Fruit fly (Drosophila melanogaster) whole organism, embryonic: ENCODE results near the gene RabX6.

Experiments
- Adf1 ChIP-seq: fragments of 200-800 bp; sonication (Bioruptor generic); IDR thresholded peaks from 2 replicates; pipeline ENCODE4 v1.3.6; 2022; ENCODE audit warnings: missing biosample characterization, missing genetic modification characterization
- B-H1 ChIP-seq: fragments of 200-800 bp; sonication (Bioruptor generic); IDR thresholded peaks from 3 replicates; pipeline ENCODE4 v1.3.6; 2022; ENCODE audit warnings: missing biosample characterization, missing genetic modification characterization
- CG10209 ChIP-seq: fragments of 200-800 bp; sonication (Bioruptor generic); optimal IDR thresholded peaks from 3 replicates; lab custom pipeline; 2017; ENCODE audit warnings: missing biosample characterization, mild to moderate bottlenecking, missing genetic modification characterization, missing genetic modification reagents
- CG11696 ChIP-seq: fragments of 200-800 bp; sonication (Bioruptor generic); IDR thresholded peaks from 2 replicates; pipeline ENCODE4 v1.3.6; 2022; ENCODE audit warnings: missing biosample characterization, missing genetic modification characterization
- CG11723 ChIP-seq: fragments of 200-800 bp; sonication (Bioruptor generic); optimal IDR thresholded peaks from 2 replicates; lab custom pipeline; 2017; ENCODE audit warnings: missing biosample characterization, mild to moderate bottlenecking, missing genetic modification characterization
- CG12104 ChIP-seq: fragments of 200-800 bp; sonication (Bioruptor generic); optimal IDR thresholded peaks from 3 replicates; lab custom pipeline; 2016; ENCODE audit warnings: missing biosample characterization, missing genetic modification characterization
- CG12769 ChIP-seq: fragments of 200-800 bp; sonication (Bioruptor generic); optimal IDR thresholded peaks from 2 replicates; lab custom pipeline; 2019; ENCODE audit warnings: missing biosample characterization, mild to moderate bottlenecking, missing genetic modification characterization, moderate library complexity
- CG13424 ChIP-seq: fragments of 200-800 bp; sonication (Bioruptor generic); optimal IDR thresholded peaks from 2 replicates; lab custom pipeline; 2019; ENCODE audit warnings: missing biosample characterization, mild to moderate bottlenecking, missing genetic modification characterization, moderate library complexity
- CG14667 ChIP-seq: fragments of 200-800 bp; sonication (Bioruptor generic); IDR thresholded peaks from 2 replicates; pipeline ENCODE4 v1.3.6; 2022; ENCODE audit warnings: missing biosample characterization, missing genetic modification characterization
- CG15601 ChIP-seq: fragments of 200-800 bp; sonication (Bioruptor generic); optimal IDR thresholded peaks from 3 replicates; lab custom pipeline; 2019; ENCODE audit warnings: missing biosample characterization, mild to moderate bottlenecking, missing genetic modification characterization, moderate library complexity
- CG2202 ChIP-seq: fragments of 200-800 bp; sonication (Bioruptor generic); optimal IDR thresholded peaks from 2 replicates; lab custom pipeline; 2018; ENCODE audit warnings: missing biosample characterization, mild to moderate bottlenecking, missing genetic modification characterization
- CG33213 ChIP-seq: fragments of 200-800 bp; sonication (Bioruptor generic); optimal IDR thresholded peaks from 3 replicates; lab custom pipeline; 2016; ENCODE audit warnings: missing biosample characterization, missing genetic modification characterization
- CG4360 ChIP-seq: fragments of 200-800 bp; sonication (Bioruptor generic); IDR thresholded peaks from 2 replicates; pipeline ENCODE4 v1.3.6; 2022; ENCODE audit warnings: missing biosample characterization, missing genetic modification characterization
- CG6765 ChIP-seq: fragments of 200-800 bp; sonication (Bioruptor generic); optimal IDR thresholded peaks from 3 replicates; lab custom pipeline; 2017; ENCODE audit warnings: missing biosample characterization, mild to moderate bottlenecking, missing genetic modification characterization
- CG7745 ChIP-seq: fragments of 200-800 bp; sonication (Bioruptor generic); optimal IDR thresholded peaks from 2 replicates; lab custom pipeline; 2018; ENCODE audit warnings: missing biosample characterization, mild to moderate bottlenecking, missing genetic modification characterization, moderate library complexity
- CG8924 ChIP-seq: fragments of 200-800 bp; optimal IDR thresholded peaks from 3 replicates; lab custom pipeline; 2019; ENCODE audit warnings: missing biosample characterization, mild to moderate bottlenecking, missing genetic modification characterization, moderate library complexity
- CG9727 ChIP-seq: fragments of 200-800 bp; sonication (Bioruptor generic); optimal IDR thresholded peaks from 3 replicates; lab custom pipeline; 2017; ENCODE audit warnings: missing biosample characterization, mild to moderate bottlenecking, missing genetic modification characterization
- CG9932 ChIP-seq: fragments of 200-800 bp; sonication (Bioruptor generic); IDR thresholded peaks from 2 replicates; pipeline ENCODE4 v1.3.6; 2022; ENCODE audit warnings: missing biosample characterization, missing genetic modification characterization
- D ChIP-seq, 2 experiments: fragments of 200-800 bp in 1 of 2; fragments of >200 bp in 1 of 2; sonication (Bioruptor generic) in 1 of 2; optimal IDR thresholded peaks; 2 replicates in 1 of 2; 3 replicates in 1 of 2; lab custom pipeline; 2017; ENCODE audit warnings: mild to moderate bottlenecking in 1 of 2, missing biosample characterization in 1 of 2, missing genetic modification characterization in 1 of 2, missing genetic modification reagents in 1 of 2
- Dbx ChIP-seq: fragments of 200-800 bp; sonication (Bioruptor generic); IDR thresholded peaks from 3 replicates; pipeline ENCODE4 v1.3.6; 2022; ENCODE audit warnings: missing biosample characterization, missing genetic modification characterization
- Drgx ChIP-seq: fragments of 200-800 bp; sonication (Bioruptor generic); IDR thresholded peaks from 2 replicates; pipeline ENCODE4 v1.3.6; 2022; ENCODE audit warnings: missing biosample characterization, missing genetic modification characterization
- E2f1 ChIP-seq: fragments of 200-800 bp; sonication (Bioruptor generic); IDR thresholded peaks from 2 replicates; pipeline ENCODE4 v1.3.6; 2022; ENCODE audit warnings: missing biosample characterization, missing genetic modification characterization
- Gug ChIP-seq: fragments of 200-800 bp; sonication (Bioruptor generic); IDR thresholded peaks from 4 replicates; pipeline ENCODE4 v1.3.6; 2022; ENCODE audit warnings: missing biosample characterization, missing genetic modification characterization
- H15 ChIP-seq: fragments of 200-800 bp; sonication (Bioruptor generic); IDR thresholded peaks from 3 replicates; pipeline ENCODE4 v1.3.6; 2022; ENCODE audit warnings: missing biosample characterization, missing genetic modification characterization
- H2.0 ChIP-seq: fragments of 200-800 bp; sonication (Bioruptor generic); IDR thresholded peaks from 2 replicates; pipeline ENCODE4 v1.3.6; 2022; ENCODE audit warnings: missing biosample characterization, missing genetic modification characterization
- HmgD ChIP-seq: fragments of 200-800 bp; sonication (Bioruptor generic); optimal IDR thresholded peaks from 3 replicates; lab custom pipeline; 2016; ENCODE audit warnings: missing biosample characterization, missing genetic modification characterization
- Hmx ChIP-seq: fragments of 200-800 bp; sonication (Bioruptor generic); optimal IDR thresholded peaks from 2 replicates; lab custom pipeline; 2016; ENCODE audit warnings: missing biosample characterization, missing genetic modification characterization
- MBD-R2 ChIP-seq: fragments of 200-800 bp; sonication (Bioruptor generic); IDR thresholded peaks from 2 replicates; pipeline ENCODE4 v1.3.6; 2022; ENCODE audit warnings: missing biosample characterization, missing genetic modification characterization
- Mes4 ChIP-seq: fragments of 200-800 bp; sonication (Bioruptor generic); optimal IDR thresholded peaks from 2 replicates; lab custom pipeline; 2016; ENCODE audit warnings: missing biosample characterization, missing genetic modification characterization
- Poxn ChIP-seq: fragments of 200-800 bp; sonication (Bioruptor generic); IDR thresholded peaks from 2 replicates; pipeline ENCODE4 v1.3.6; 2022; ENCODE audit warnings: missing biosample characterization, missing genetic modification characterization
- Scr ChIP-seq: fragments of 200-800 bp; sonication (Bioruptor generic); IDR thresholded peaks from 2 replicates; pipeline ENCODE4 v1.3.6; 2022; ENCODE audit warnings: missing biosample characterization, missing genetic modification characterization; ENCODE audit not compliant: partially characterized antibody
- Side ChIP-seq: fragments of 200-800 bp; sonication (Bioruptor generic); optimal IDR thresholded peaks from 2 replicates; lab custom pipeline; 2016; ENCODE audit warnings: missing biosample characterization, missing genetic modification characterization
- Six4 ChIP-seq: fragments of 200-800 bp; sonication (Bioruptor generic); optimal IDR thresholded peaks from 2 replicates; lab custom pipeline; 2016; ENCODE audit warnings: missing biosample characterization, missing genetic modification characterization
- Sox100B ChIP-seq: fragments of 200-800 bp; sonication (Bioruptor generic); optimal IDR thresholded peaks from 3 replicates; lab custom pipeline; 2018; ENCODE audit warnings: missing biosample characterization, mild to moderate bottlenecking, missing genetic modification characterization
- ara ChIP-seq: fragments of 200-800 bp; sonication (Bioruptor generic); IDR thresholded peaks from 2 replicates; pipeline ENCODE4 v1.3.6; 2022; ENCODE audit warnings: missing biosample characterization, missing genetic modification characterization
- ash1 ChIP-seq: fragments of 200-800 bp; sonication (Bioruptor generic); optimal IDR thresholded peaks from 2 replicates; lab custom pipeline; 2018; ENCODE audit warnings: missing biosample characterization, mild to moderate bottlenecking, missing genetic modification characterization
- bcd ChIP-seq: fragments of 200-800 bp; sonication (Bioruptor generic); optimal IDR thresholded peaks from 2 replicates; lab custom pipeline; 2017; ENCODE audit warnings: missing biosample characterization, mild to moderate bottlenecking, missing genetic modification characterization
- bowl ChIP-seq: fragments of 200-800 bp; sonication (Bioruptor generic); IDR thresholded peaks from 2 replicates; pipeline ENCODE4 v1.3.6; 2022; ENCODE audit warnings: missing biosample characterization, missing genetic modification characterization
- br ChIP-seq: fragments of >200 bp; optimal IDR thresholded peaks from 2 replicates; lab custom pipeline; 2017
- btn ChIP-seq: fragments of 200-800 bp; sonication (Bioruptor generic); optimal IDR thresholded peaks from 2 replicates; lab custom pipeline; 2016; ENCODE audit warnings: missing biosample characterization, missing genetic modification characterization
- caup ChIP-seq: fragments of 200-800 bp; sonication (Bioruptor generic); optimal IDR thresholded peaks from 3 replicates; lab custom pipeline; 2017; ENCODE audit warnings: missing biosample characterization, mild to moderate bottlenecking, missing genetic modification characterization, moderate library complexity; ENCODE audit not compliant: severe bottlenecking
- chinmo ChIP-seq: fragments of 200-800 bp; sonication (Bioruptor generic); IDR thresholded peaks from 4 replicates; pipeline ENCODE4 v1.3.6; 2022; ENCODE audit warnings: missing biosample characterization, missing genetic modification characterization; ENCODE audit not compliant: partially characterized antibody
- chm ChIP-seq: fragments of 200-800 bp; sonication (Bioruptor generic); IDR thresholded peaks from 2 replicates; pipeline ENCODE4 v1.3.6; 2022; ENCODE audit warnings: missing biosample characterization, missing genetic modification characterization
- gce ChIP-seq: fragments of 200-800 bp; sonication (Bioruptor generic); IDR thresholded peaks from 3 replicates; pipeline ENCODE4 v1.3.6; 2022; ENCODE audit warnings: missing biosample characterization, missing genetic modification characterization
- lmd ChIP-seq: fragments of 200-800 bp; sonication (Bioruptor generic); IDR thresholded peaks from 2 replicates; pipeline ENCODE4 v1.3.6; 2022; ENCODE audit warnings: missing biosample characterization, missing genetic modification characterization
- rib ChIP-seq: fragments of 200-800 bp; sonication (Bioruptor generic); IDR thresholded peaks from 2 replicates; pipeline ENCODE4 v1.3.6; 2022; ENCODE audit warnings: missing biosample characterization, missing genetic modification characterization
- sima ChIP-seq: fragments of 200-800 bp; sonication (Bioruptor generic); optimal IDR thresholded peaks from 2 replicates; lab custom pipeline; 2016; ENCODE audit warnings: missing biosample characterization, missing genetic modification characterization
- slou ChIP-seq: fragments of 200-800 bp; sonication (Bioruptor generic); optimal IDR thresholded peaks from 3 replicates; lab custom pipeline; 2016; ENCODE audit warnings: missing biosample characterization, missing genetic modification characterization
- ssp ChIP-seq: fragments of 200-800 bp; sonication (Bioruptor generic); IDR thresholded peaks from 2 replicates; pipeline ENCODE4 v1.3.6; 2022; ENCODE audit warnings: missing biosample characterization, missing genetic modification characterization
- tap ChIP-seq: fragments of 200-800 bp; optimal IDR thresholded peaks from 3 replicates; lab custom pipeline; 2019; ENCODE audit warnings: missing biosample characterization, mild to moderate bottlenecking, missing genetic modification characterization, moderate library complexity
- ttk ChIP-seq: fragments of 200-800 bp; sonication (Bioruptor generic); IDR thresholded peaks from 2 replicates; pipeline ENCODE4 v2.1.2; 2022; ENCODE audit warnings: missing biosample characterization, missing genetic modification characterization
- tx ChIP-seq: fragments of 200-800 bp; sonication (Bioruptor generic); optimal IDR thresholded peaks from 2 replicates; lab custom pipeline; 2016; ENCODE audit warnings: missing biosample characterization, missing genetic modification characterization
- usp ChIP-seq: fragments of >200 bp; optimal IDR thresholded peaks from 2 replicates; lab custom pipeline; 2017; ENCODE audit warnings: missing biosample characterization, missing genetic modification characterization

RabX6 gene

dm6 chr3L:735948-736347 lies 45.6 kb downstream of the RabX6 start (continued):
- TF ChIP-seq CG12769 (tag; lab: Kevin White, UChicago) (no peak), Drgx (GFP tag; lab: Robert Waterston, UW) (peak; percentile 76), Adf1 (GFP tag; lab: Robert Waterston, UW) (no peak), CG9727 (GFP tag; lab: Kevin White, UChicago) (no peak), sima (GFP tag; lab: Kevin White, UChicago) (no peak), ara (GFP tag; lab: Robert Waterston, UW) (peak; percentile 57; the same call in 1 of the 2 replicates), ash1 (GFP tag; lab: Kevin White, UChicago) (no peak), br (lab: Kevin White, UChicago) (no peak), CG2202 (peak; percentile 18), chm (peak; percentile 53; the same call in 1 of the 2 replicates), CG12104 (GFP tag; lab: Kevin White, UChicago) (no peak), CG11696 (GFP tag; lab: Robert Waterston, UW) (no peak), usp (GFP tag; lab: Kevin White, UChicago) (no peak), Side (GFP tag; lab: Kevin White, UChicago) (no peak), lmd (GFP tag; lab: Robert Waterston, UW) (0 out of 2 replicates have a peak, but pooled peaks have one; percentile 16), B-H1 (GFP tag; lab: Robert Waterston, UW) (no peak), Mes4 (GFP tag; lab: Kevin White, UChicago) (no peak), CG7745 (no peak), bowl (GFP tag; lab: Robert Waterston, UW) (no peak), slou (GFP tag; lab: Kevin White, UChicago) (no peak), ssp (GFP tag; lab: Robert Waterston, UW) (no peak), CG10209 (no peak), CG6765 (GFP tag; lab: Kevin White, UChicago) (no peak), CG15601 (tag; lab: Kevin White, UChicago) (peak; percentile 44), H15 (no peak), btn (no peak), rib (no peak), gce (GFP tag; lab: Robert Waterston, UW) (no peak), CG33213 (GFP tag; lab: Kevin White, UChicago) (no peak), CG11723 (GFP tag; lab: Kevin White, UChicago) (no peak), HmgD (GFP tag; lab: Kevin White, UChicago) (no peak), H2.0 (GFP tag; lab: Robert Waterston, UW) (no peak), bcd (GFP tag; lab: Kevin White, UChicago) (no peak), caup (no peak), CG13424 (tag; lab: Kevin White, UChicago) (no peak), ttk (GFP tag; lab: Robert Waterston, UW) (no peak), CG9932 (GFP tag; lab: Robert Waterston, UW) (no peak), MBD-R2 (no peak), Dbx (GFP tag; lab: Robert Waterston, UW) (no peak), Sox100B (GFP tag; lab: Kevin White, UChicago) (no peak), chinmo (GFP tag; lab: Robert Waterston, UW) (no peak), CG8924 (no peak), CG4360 (GFP tag; lab: Robert Waterston, UW) (peak; percentile 23; the same call in 1 of the 2 replicates), Gug (no peak), Hmx (GFP tag; lab: Kevin White, UChicago) (no peak), Poxn (GFP tag; lab: Robert Waterston, UW) (no peak), tap (tag; lab: Kevin White, UChicago) (no peak), D (optimal IDR thresholded peaks at IDR 0.05; lab: Kevin White, UChicago) (no peak), D (GFP tag; optimal IDR thresholded peaks at IDR 0.05; lab: Kevin White, UChicago) (no peak), tx (GFP tag; lab: Kevin White, UChicago) (no peak), E2f1 (GFP tag; lab: Robert Waterston, UW) (peak; percentile 30; the same call in 1 of the 2 replicates), CG14667 (GFP tag; lab: Robert Waterston, UW) (no peak), Six4 (GFP tag; lab: Kevin White, UChicago) (peak; percentile 17), Scr (GFP tag; lab: Robert Waterston, UW) (no peak)
